Fruit fly (Drosophila melanogaster): ENCODE measurements around the gene CG7384.

Gene CG7384

DNA sequence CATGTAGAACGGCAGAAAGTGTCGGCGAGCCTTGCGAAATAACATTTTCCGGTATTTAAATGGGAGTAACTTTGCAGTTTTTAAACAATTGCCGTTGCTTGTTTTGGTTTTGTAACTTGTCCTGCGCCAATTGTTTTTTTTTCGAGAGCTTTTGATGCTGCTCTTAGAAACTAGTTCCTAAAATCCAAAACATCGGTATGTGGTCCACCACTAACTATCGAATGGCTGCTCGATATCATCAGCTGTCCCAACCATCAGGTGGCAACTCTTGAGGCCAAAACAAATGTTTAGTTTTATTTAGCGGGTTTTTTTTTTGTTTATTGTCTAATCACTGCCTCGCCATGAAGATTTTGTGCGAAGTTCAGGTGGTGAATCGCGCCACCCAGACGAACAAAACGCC, 6.8 kb upstream of the CG7384 start, which contains the start of the genes Fatp1 and Lrr47 (continued):
- TF ChIP-seq crc (GFP tag; optimal IDR thresholded peaks at IDR 0.05) = no peak
- TF ChIP-seq nmo (GFP tag; optimal IDR thresholded peaks at IDR 0.05) = no peak
- TF ChIP-seq Lhr (GFP tag; optimal IDR thresholded peaks at IDR 0.05) = peak; percentile 52
- TF ChIP-seq CG34422 (GFP tag; IDR thresholded peaks at IDR 0.05) = 0 out of 3 replicates have a peak, but pooled peaks have one; percentile 6
- peak; percentile 90 for TF ChIP-seq CG13287 (GFP tag; IDR thresholded peaks at IDR 0.05; ENCODE audit: partially characterized antibody)
- no peak for TF ChIP-seq slou (GFP tag; optimal IDR thresholded peaks at IDR 0.05)
- no peak for TF ChIP-seq tio (GFP tag; optimal IDR thresholded peaks at IDR 0.05)
- no peak for TF ChIP-seq NC2α (GFP tag; optimal IDR thresholded peaks at IDR 0.05)
- TF ChIP-seq CG14860 (GFP tag; IDR thresholded peaks at IDR 0.05; ENCODE audit: partially characterized antibody) = peak; percentile 76
- no peak for TF ChIP-seq kah (GFP tag; optimal IDR thresholded peaks at IDR 0.05)
- TF ChIP-seq Doc3 (GFP tag; IDR thresholded peaks at IDR 0.05; ENCODE audit: partially characterized antibody) = peak; percentile 76
- TF ChIP-seq Med (GFP tag) = peak; percentile 59
- TF ChIP-seq amos (GFP tag; IDR thresholded peaks at IDR 0.05; ENCODE audit: partially characterized antibody) = peak; percentile 94
- peak; percentile 35 for TF ChIP-seq CG4617 (GFP tag; optimal IDR thresholded peaks at IDR 0.05; ENCODE audit: borderline replicate concordance)
- peak; percentile 28 for TF ChIP-seq CG11504 (tag; optimal IDR thresholded peaks at IDR 0.05)
- no peak for TF ChIP-seq CrebB (tag; optimal IDR thresholded peaks at IDR 0.05)
- no peak for TF ChIP-seq p53 (GFP tag; optimal IDR thresholded peaks at IDR 0.05)
- no peak for TF ChIP-seq bab2 (GFP tag; optimal IDR thresholded peaks at IDR 0.05)
- no peak for TF ChIP-seq Awh (GFP tag; IDR thresholded peaks at IDR 0.05)
- peak; percentile 41 for TF ChIP-seq stwl (tag; optimal IDR thresholded peaks at IDR 0.05)
- no peak for TF ChIP-seq cad (GFP tag; optimal IDR thresholded peaks at IDR 0.05)
- TF ChIP-seq CG1603 (tag; optimal IDR thresholded peaks at IDR 0.05) = peak; percentile 4
- TF ChIP-seq CG12299 (tag; optimal IDR thresholded peaks at IDR 0.05) = no peak
- no peak for TF ChIP-seq CG4282 (GFP tag; optimal IDR thresholded peaks at IDR 0.05)
- no peak for TF ChIP-seq esg (GFP tag; conservative IDR thresholded peaks at IDR 0.05)
- TF ChIP-seq gfzf (GFP tag; optimal IDR thresholded peaks at IDR 0.05) = no peak
- TF ChIP-seq nerfin-2 (GFP tag; IDR thresholded peaks at IDR 0.05; ENCODE audit: partially characterized antibody) = peak; percentile 64
- TF ChIP-seq CG10565 (GFP tag; optimal IDR thresholded peaks at IDR 0.05) = no peak
- peak; percentile 54 for TF ChIP-seq ewg (GFP tag; optimal IDR thresholded peaks at IDR 0.05)
- no peak for TF ChIP-seq CG3281 (GFP tag; optimal IDR thresholded peaks at IDR 0.05)
- TF ChIP-seq MBD-R2 (GFP tag; IDR thresholded peaks at IDR 0.05) = peak; percentile 89
- TF ChIP-seq fd96Cb (tag; optimal IDR thresholded peaks at IDR 0.05) = no peak
- peak; percentile 99 for TF ChIP-seq CG15514 (GFP tag; optimal IDR thresholded peaks at IDR 0.05)
- TF ChIP-seq cg (GFP tag; optimal IDR thresholded peaks at IDR 0.05) = no peak
- peak; percentile 32 for TF ChIP-seq YL-1 (GFP tag; optimal IDR thresholded peaks at IDR 0.05)
- TF ChIP-seq knrl (GFP tag; IDR thresholded peaks at IDR 0.05; ENCODE audit: partially characterized antibody) = peak; percentile 88
- no peak for TF ChIP-seq tap (tag; optimal IDR thresholded peaks at IDR 0.05)
- peak; percentile 90 for TF ChIP-seq Opbp (GFP tag; IDR thresholded peaks at IDR 0.05; ENCODE audit: partially characterized antibody)
- no peak for TF ChIP-seq Fer2 (tag; optimal IDR thresholded peaks at IDR 0.05)
- no peak for TF ChIP-seq CG8478 (optimal IDR thresholded peaks at IDR 0.05)
- no peak for TF ChIP-seq CG4820 (GFP tag; optimal IDR thresholded peaks at IDR 0.05)
- peak; percentile 91 for TF ChIP-seq Bgb (GFP tag; IDR thresholded peaks at IDR 0.05; ENCODE audit: partially characterized antibody)
- no peak for TF ChIP-seq CG6765 (GFP tag; optimal IDR thresholded peaks at IDR 0.05)
- TF ChIP-seq ato (GFP tag; IDR thresholded peaks at IDR 0.05; ENCODE audit: partially characterized antibody) = peak; percentile 80
- peak; percentile 23 for TF ChIP-seq CG11398 (GFP tag; optimal IDR thresholded peaks at IDR 0.05)
- peak in 1 of 2 experiments; percentile 92 for TF ChIP-seq crp (GFP tag; optimal IDR thresholded peaks at IDR 0.05)
- no peak for TF ChIP-seq oc (tag; optimal IDR thresholded peaks at IDR 0.05)
- no peak for TF ChIP-seq Usf (GFP tag; optimal IDR thresholded peaks at IDR 0.05)
- TF ChIP-seq odd (GFP tag; optimal IDR thresholded peaks at IDR 0.05) = no peak
